Worm (Caenorhabditis elegans) whole organism, midembryonic: ENCODE measurements around the gene M03F8.7.

Experiments used
- T22C8.4 ChIP-seq: fragments of 200-800 bp; sonication (Bioruptor generic); IDR thresholded peaks from 2 replicates; pipeline ENCODE4 v1.3.6; 2022; ENCODE audit warnings: missing genetic modification characterization, missing compliant biosample characterization
- cog-1 ChIP-seq: sonication (generic microtip); optimal IDR thresholded peaks from 2 replicates; lab custom pipeline; 2016; ENCODE audit warnings: missing genetic modification characterization, missing compliant biosample characterization
- flt-1 ChIP-seq: fragments of 200-800 bp; sonication (Bioruptor generic); IDR thresholded peaks from 2 replicates; pipeline ENCODE4 v1.3.6; 2022; ENCODE audit warnings: missing genetic modification characterization, missing compliant biosample characterization
- klf-2 ChIP-seq: fragments of 200-800 bp; sonication (Bioruptor generic); conservative IDR thresholded peaks from 2 replicates; pipeline ENCODE4 v1.3.6; 2022; ENCODE audit warnings: missing genetic modification reagents, missing genetic modification characterization, missing compliant biosample characterization
- med-1 ChIP-seq: sonication (generic microtip); optimal IDR thresholded peaks from 2 replicates; lab custom pipeline; 2017; ENCODE audit warnings: missing genetic modification characterization, mild to moderate bottlenecking, missing compliant biosample characterization, antibody characterized with exemption, missing genetic modification reagents; ENCODE audit not compliant: insufficient read depth
- ref-1 ChIP-seq: fragments of 200-800 bp; sonication (Bioruptor generic); conservative IDR thresholded peaks from 2 replicates; pipeline ENCODE4 v1.3.6; 2022; ENCODE audit warnings: missing genetic modification reagents, missing genetic modification characterization, missing compliant biosample characterization
- tab-1 ChIP-seq: fragments of 200-800 bp; sonication (Bioruptor generic); IDR thresholded peaks from 2 replicates; pipeline ENCODE4 v1.3.6; 2022; ENCODE audit warnings: missing genetic modification characterization, missing compliant biosample characterization
- ztf-23 ChIP-seq: fragments of 200-800 bp; sonication (Bioruptor generic); IDR thresholded peaks from 2 replicates; pipeline ENCODE4 v1.3.6; 2022; ENCODE audit warnings: missing genetic modification reagents, missing genetic modification characterization, missing compliant biosample characterization
- ztf-29 ChIP-seq: fragments of 200-800 bp; sonication (Bioruptor generic); IDR thresholded peaks from 2 replicates; pipeline ENCODE4 v1.3.6; 2022; ENCODE audit warnings: missing genetic modification reagents, missing genetic modification characterization, missing compliant biosample characterization

DNA sequence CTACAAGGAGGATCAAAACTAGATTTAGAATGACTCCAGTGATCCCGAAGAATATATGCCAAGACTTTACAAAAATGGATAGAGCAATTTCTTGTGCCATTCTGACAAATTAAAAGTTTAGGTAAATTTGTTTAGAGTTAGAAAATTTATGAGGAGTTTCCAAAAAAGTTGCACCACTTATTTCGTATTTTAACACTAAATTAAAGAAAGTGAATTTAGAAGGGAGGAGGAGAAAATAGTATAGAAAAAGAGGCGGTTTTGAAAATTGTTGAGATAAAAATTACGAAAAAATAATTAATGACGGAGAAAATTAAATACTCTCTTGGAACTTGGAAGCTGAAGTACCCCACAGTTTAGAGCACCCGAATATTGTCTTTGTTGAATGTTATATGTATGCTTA is 30.5 kb upstream of the M03F8.7 start, which contains the start of gene srd-15:
- no peak for TF ChIP-seq flt-1
- no peak for TF ChIP-seq T22C8.4 (GFP tag; lab: Robert Waterston, UW)
- no peak for TF ChIP-seq med-1
- TF ChIP-seq ref-1 (GFP tag; lab: Robert Waterston, UW) = no peak
- TF ChIP-seq tab-1 = no peak
- no peak for TF ChIP-seq cog-1
- TF ChIP-seq ztf-29 (GFP tag; lab: Robert Waterston, UW) = no peak
- TF ChIP-seq klf-2 (GFP tag; lab: Robert Waterston, UW) = no peak
- no peak for TF ChIP-seq ztf-23 (GFP tag; lab: Robert Waterston, UW)
